Fruit fly (Drosophila melanogaster) S2 (cell line): ENCODE measurements around the gene CG11839.

Experiments
- CG8478 ChIP-seq: fragments of >200 bp; optimal IDR thresholded peaks from 2 replicates; lab custom pipeline; 2018
- CTCF ChIP-seq, 2 experiments: fragments of >200 bp; optimal IDR thresholded peaks; 2 replicates each; lab custom pipeline; 2018

Gene CG11839

DNA sequence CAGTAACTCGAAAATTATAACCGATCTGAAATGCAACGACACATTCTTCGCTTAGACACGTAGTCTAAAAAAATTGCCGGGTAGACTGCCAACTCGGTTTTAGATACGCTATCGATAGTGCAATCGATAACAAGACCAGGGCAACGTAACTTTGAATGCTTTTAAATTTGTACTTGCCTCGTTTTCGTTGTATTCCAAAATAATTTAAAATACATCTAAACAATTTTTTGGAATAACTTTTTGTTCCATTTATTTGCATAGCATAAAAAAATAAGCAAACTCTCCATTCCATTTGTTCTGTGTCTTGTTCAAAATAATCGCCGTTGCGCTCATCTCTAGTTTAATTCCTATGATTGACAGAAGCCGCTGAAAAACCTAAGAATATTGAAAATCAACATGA lies at the start of gene CG11839, which contains the start of gene Stt3B:
CG11839 (plus strand) TSS at position 359 of the 400 bp plus-strand sequence.
Stt3B (minus strand) TSS at position 69 of the 400 bp plus-strand sequence.
- TF ChIP-seq CG8478 (lab: Kevin White, UChicago) (no peak), CTCF (optimal IDR thresholded peaks at IDR 0.05; lab: Kevin White, UChicago) (no peak)

- TF ChIP-seq CTCF (optimal IDR thresholded peaks at IDR 0.05; lab: Kevin White, UChicago) (no peak), CG8478 (lab: Kevin White, UChicago) (no peak)
These were observed 46.7 kb upstream of the CG11839 start, which contains the start of gene beta4GalT7 for dm6 chr3R:25023056-25023455. beta4GalT7 (plus strand) TSS chr3R:25023256.

dm6 chr3R:25024895-25025557 lies 44.7 kb upstream of the CG11839 start, which contains the start of the genes EMC6 and Hr96:
EMC6 (minus strand) TSS chr3R:25025017.
Hr96 (plus strand) TSS chr3R:25025235.
- TF ChIP-seq CTCF (optimal IDR thresholded peaks at IDR 0.05; lab: Kevin White, UChicago) (no peak), CG8478 (lab: Kevin White, UChicago) (no peak)

DNA sequence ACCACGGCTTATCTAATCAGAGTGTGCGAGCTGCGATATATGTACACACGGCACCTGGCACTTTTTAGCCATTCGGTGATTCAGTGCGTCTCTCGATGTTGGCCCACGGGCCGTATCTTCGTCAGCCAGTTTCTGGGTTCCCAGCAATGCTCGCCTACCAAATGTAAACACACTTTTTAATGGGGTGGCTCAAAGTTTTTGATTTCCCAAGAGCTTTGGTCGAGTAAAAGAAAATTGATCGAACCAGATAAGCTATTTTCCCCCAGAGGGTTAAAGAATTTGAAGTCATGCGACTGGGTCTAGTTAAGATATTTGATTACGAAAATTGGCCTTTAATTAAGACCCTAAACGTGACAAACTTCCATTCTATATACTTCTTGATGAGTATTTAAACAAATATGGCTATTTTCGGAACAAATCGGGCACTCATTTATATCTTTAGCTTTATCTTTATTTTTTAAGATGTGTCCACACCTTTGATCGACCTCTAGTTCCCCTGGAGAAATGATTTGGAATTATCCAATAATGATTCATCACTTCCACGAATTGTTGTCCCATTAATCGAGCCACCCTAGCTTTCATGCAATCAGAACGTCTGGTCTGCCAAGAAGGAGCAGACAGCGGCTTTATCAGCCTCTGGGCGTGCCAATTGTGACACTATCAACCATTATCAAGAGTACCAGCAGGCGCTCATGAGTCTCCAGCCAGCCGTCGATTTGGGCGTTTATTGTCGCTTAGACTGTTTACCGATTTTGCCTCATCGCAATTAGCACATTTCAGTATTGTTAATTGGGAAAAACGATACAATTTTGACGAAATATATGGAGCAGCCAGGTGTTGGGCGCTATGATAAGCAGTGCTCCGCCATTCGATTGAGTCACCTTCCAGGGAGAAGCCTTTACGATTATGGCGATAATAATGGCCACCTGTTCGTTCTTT lies 42.2 kb upstream of the CG11839 start:
- TF ChIP-seq CG8478 (lab: Kevin White, UChicago) (no peak), CTCF (optimal IDR thresholded peaks at IDR 0.05; lab: Kevin White, UChicago) (no peak)

- TF ChIP-seq CG8478 (lab: Kevin White, UChicago) (no peak), CTCF (optimal IDR thresholded peaks at IDR 0.05; lab: Kevin White, UChicago) (no peak)
These were observed 37.0 kb upstream of the CG11839 start for dm6 chr3R:25032686-25033085.

- no peak for TF ChIP-seq CG8478 (lab: Kevin White, UChicago)
- peak in 1 of 2 experiments; percentile 18 for TF ChIP-seq CTCF (optimal IDR thresholded peaks at IDR 0.05; lab: Kevin White, UChicago)
These were observed 36.6 kb upstream of the CG11839 start, which contains the start of gene Smg6 for dm6 chr3R:25033142-25033586. Smg6 (minus strand) TSS chr3R:25033465.

DNA sequence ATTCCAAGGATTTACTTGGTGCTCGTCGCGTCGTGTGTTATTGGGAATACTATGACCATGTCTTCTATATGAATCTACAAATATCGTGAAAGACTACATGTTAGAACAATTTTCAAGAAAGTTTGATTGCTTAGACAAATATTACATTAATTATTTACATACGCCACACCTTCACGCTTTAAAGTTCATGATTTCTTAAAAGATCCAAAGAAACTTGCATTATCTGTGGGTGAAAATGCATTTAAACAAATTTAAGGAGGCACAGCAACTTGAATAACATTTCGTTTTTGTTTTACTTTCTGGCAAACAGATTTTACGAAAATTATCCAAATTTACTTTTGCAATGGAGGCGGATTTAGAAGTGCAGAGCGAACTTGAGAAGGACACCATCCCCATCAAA lies 33.1 kb upstream of the CG11839 start, which contains the start of gene CG31115:
CG31115 (plus strand) TSS at position 301 of the 400 bp plus-strand sequence.
- TF ChIP-seq CG8478 (lab: Kevin White, UChicago) = no peak
- no peak for TF ChIP-seq CTCF (optimal IDR thresholded peaks at IDR 0.05; lab: Kevin White, UChicago)

DNA sequence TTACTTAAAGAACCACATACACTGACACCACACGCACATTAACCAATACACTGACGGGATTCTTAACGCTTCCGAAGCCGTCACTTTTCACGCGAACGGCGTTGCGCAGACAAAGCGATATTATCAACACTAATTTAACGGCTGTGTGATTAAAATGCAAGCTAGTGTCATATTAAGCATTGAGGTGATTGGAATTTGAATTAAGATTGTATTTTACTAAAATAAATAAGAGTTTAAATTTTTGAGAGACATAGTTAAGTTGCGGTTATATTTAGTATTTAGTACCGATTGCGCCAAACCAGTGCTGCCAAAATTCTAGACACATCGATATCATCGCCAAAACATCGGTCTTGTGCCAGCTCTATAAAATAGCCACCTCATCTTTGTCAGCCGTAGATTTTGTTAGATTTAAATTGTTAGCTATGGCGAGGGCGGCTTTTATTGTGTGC lies 30.7 kb upstream of the CG11839 start, which contains the start of the genes Ythdf and bai:
Ythdf (minus strand) TSS at position 222 of the 449 bp plus-strand sequence.
bai (plus strand) TSS at position 347 of the 449 bp plus-strand sequence.
- TF ChIP-seq CTCF (optimal IDR thresholded peaks at IDR 0.05; lab: Kevin White, UChicago) (no peak), CG8478 (lab: Kevin White, UChicago) (no peak)

dm6 chr3R:25044816-25045551 lies 24.7 kb upstream of the CG11839 start, which contains the start of gene 5PtaseI:
5PtaseI (minus strand) TSS chr3R:25045151.
- no peak for TF ChIP-seq CG8478 (lab: Kevin White, UChicago)

dm6 chr3R:25046023-25046422 lies 23.7 kb upstream of the CG11839 start, which contains the start of gene CG11786:
CG11786 (plus strand) TSS chr3R:25046323.
- TF ChIP-seq CTCF (optimal IDR thresholded peaks at IDR 0.05; lab: Kevin White, UChicago) (no peak), CG8478 (lab: Kevin White, UChicago) (no peak)

DNA sequence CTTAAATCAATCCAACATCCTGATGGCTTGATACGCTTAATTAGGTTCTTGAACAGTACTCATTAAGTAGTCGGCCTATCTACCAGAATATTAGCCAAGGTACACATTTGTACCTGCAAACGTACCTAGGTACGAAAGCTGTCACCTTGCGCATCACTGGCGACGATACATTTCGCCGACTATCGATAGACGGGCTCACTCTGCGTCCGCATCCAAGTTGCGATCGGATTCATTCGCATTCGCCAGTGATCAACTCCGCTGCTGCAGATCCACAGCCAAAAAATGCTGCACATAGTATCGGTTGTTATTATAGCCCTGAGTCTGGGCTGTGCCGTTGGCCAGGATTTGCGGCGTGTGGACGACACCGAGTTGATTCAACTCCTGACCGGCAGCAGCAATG lies 22.2 kb upstream of the CG11839 start, which contains the start of gene CG11790:
CG11790 (plus strand) TSS at position 203 of the 400 bp plus-strand sequence.
- no peak for TF ChIP-seq CTCF (optimal IDR thresholded peaks at IDR 0.05; lab: Kevin White, UChicago)
- no peak for TF ChIP-seq CG8478 (lab: Kevin White, UChicago)

DNA sequence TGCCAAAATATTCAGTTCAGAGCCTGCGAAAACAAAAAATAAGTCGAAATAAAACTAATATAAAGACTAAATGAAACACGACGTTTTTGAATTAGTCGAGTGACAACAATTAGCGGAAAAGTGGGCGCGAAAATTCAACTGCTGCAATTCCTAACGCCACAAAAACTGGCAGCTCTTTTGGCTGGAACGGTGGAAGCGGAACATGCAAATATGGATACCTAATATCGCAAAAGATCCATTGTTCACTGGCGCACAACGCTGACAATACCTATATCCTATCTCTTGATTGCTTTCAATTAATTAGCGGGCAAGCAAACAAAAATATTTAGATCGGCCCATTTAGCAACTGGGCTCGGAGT lies 20.4 kb upstream of the CG11839 start, which contains the start of gene CG11791:
CG11791 (plus strand) TSS at position 234 of the 359 bp plus-strand sequence.
- no peak for TF ChIP-seq CTCF (optimal IDR thresholded peaks at IDR 0.05; lab: Kevin White, UChicago)

dm6 chr3R:25049742-25050517 lies 19.8 kb upstream of the CG11839 start:
- TF ChIP-seq CTCF (optimal IDR thresholded peaks at IDR 0.05; lab: Kevin White, UChicago) (no peak), CG8478 (lab: Kevin White, UChicago) (no peak)
